Fruit fly (Drosophila melanogaster): ENCODE data around the gene CG43084.

- TF ChIP-seq CG33017 (tag; optimal IDR thresholded peaks at IDR 0.05) (peak; percentile 93), ovo (GFP tag; optimal IDR thresholded peaks at IDR 0.05) (peak; percentile 57), Hr96 (GFP tag; optimal IDR thresholded peaks at IDR 0.05) (peak; percentile 22), cnc (optimal IDR thresholded peaks at IDR 0.05) (no peak), bab1 (GFP tag; optimal IDR thresholded peaks at IDR 0.05) (peak; percentile 95), kay (GFP tag; ENCODE audit: borderline replicate concordance) (peak; percentile 75), Mnt (GFP tag; optimal IDR thresholded peaks at IDR 0.05) (peak; percentile 51), Crg-1 (GFP tag; optimal IDR thresholded peaks at IDR 0.05) (no peak), CG7045 (GFP tag; optimal IDR thresholded peaks at IDR 0.05) (peak; percentile 86), CG11617 (GFP tag; optimal IDR thresholded peaks at IDR 0.05) (peak; percentile 93), Clk (GFP tag; optimal IDR thresholded peaks at IDR 0.05) (peak; percentile 52), CG14711 (tag; optimal IDR thresholded peaks at IDR 0.05) (peak; percentile 88)
Observed at dm6 chr3L:15625676-15626414, 24.8 kb upstream of the CG43084 start.

All from whole organism, adult.